Fruit fly (Drosophila melanogaster) whole organism, pupa: Measurements from ENCODE around the gene PNPase.

Source experiments
- CG12605 ChIP-seq: fragments of 200-800 bp; sonication (Bioruptor generic); IDR thresholded peaks from 2 replicates; pipeline ENCODE4 v1.3.6; 2022; ENCODE audit warnings: missing biosample characterization, missing genetic modification characterization
- CG4496 ChIP-seq: fragments of 200-800 bp; sonication (Bioruptor generic); IDR thresholded peaks from 3 replicates; pipeline ENCODE4 v1.3.6; 2022; ENCODE audit warnings: missing biosample characterization, missing genetic modification characterization
- EcR ChIP-seq: fragments of 200-800 bp; sonication (Bioruptor generic); optimal IDR thresholded peaks from 3 replicates; lab custom pipeline; 2019; ENCODE audit warnings: missing biosample characterization, missing genetic modification characterization, mild to moderate bottlenecking, moderate library complexity, missing genetic modification reagents
- Ets98B ChIP-seq: fragments of 200-800 bp; sonication (Bioruptor generic); IDR thresholded peaks from 2 replicates; pipeline ENCODE4 v1.3.6; 2022; ENCODE audit warnings: missing biosample characterization, missing genetic modification characterization
- fd96Ca ChIP-seq: fragments of 200-800 bp; sonication (Bioruptor generic); IDR thresholded peaks from 3 replicates; pipeline ENCODE4 v1.3.6; 2022; ENCODE audit warnings: missing biosample characterization, missing genetic modification characterization
- gl ChIP-seq: fragments of 200-800 bp; sonication (Bioruptor generic); optimal IDR thresholded peaks from 2 replicates; lab custom pipeline; 2018; ENCODE audit warnings: missing biosample characterization, mild to moderate bottlenecking, missing genetic modification characterization

The PNPase gene

DNA sequence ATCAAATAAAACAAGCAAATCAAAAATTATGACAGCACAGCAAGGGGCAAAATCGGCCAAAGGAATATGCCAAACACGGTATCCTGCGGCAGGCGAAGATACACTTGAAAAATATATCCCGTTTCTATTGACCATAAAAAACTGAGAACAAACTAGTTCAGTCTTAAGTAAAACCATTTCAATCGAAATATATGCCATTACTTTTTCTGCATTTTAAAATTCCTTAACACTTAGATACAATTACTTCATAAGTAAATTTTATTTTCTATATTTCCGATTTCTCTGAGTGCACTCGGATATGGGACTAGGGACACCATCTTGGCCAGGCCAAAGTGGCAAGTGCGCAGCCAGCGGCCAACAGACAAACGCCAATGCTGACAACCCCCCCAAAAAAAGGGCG is 41.6 kb downstream of the PNPase start:
- TF ChIP-seq gl (tag; lab: Kevin White, UChicago) (no peak), EcR (GFP tag; lab: Kevin White, UChicago) (no peak), CG12605 (GFP tag; lab: Robert Waterston, UW) (no peak), Ets98B (GFP tag; lab: Robert Waterston, UW) (no peak), fd96Ca (no peak), CG4496 (GFP tag; lab: Robert Waterston, UW) (no peak)
- TF ChIP-seq, all 21 proteins: peak for 0
